Fruit fly (Drosophila melanogaster) whole organism, prepupa: ENCODE results near the gene Ppcs.

Source experiments
- CG11294 ChIP-seq: fragments of 200-800 bp; sonication (Bioruptor generic); IDR thresholded peaks from 2 replicates; pipeline ENCODE4 v1.3.6; 2022; ENCODE audit warnings: missing biosample characterization, missing genetic modification characterization
- CG11762 ChIP-seq: fragments of 200-800 bp; sonication (Bioruptor generic); optimal IDR thresholded peaks from 3 replicates; lab custom pipeline; 2016; ENCODE audit warnings: missing biosample characterization, missing genetic modification characterization; ENCODE audit not compliant: insufficient read depth
- CG15336 ChIP-seq: fragments of 200-800 bp; sonication (Bioruptor generic); IDR thresholded peaks from 2 replicates; pipeline ENCODE4 v1.3.6; 2022; ENCODE audit warnings: missing biosample characterization, missing genetic modification characterization
- CG16779 ChIP-seq: fragments of 200-800 bp; sonication (Bioruptor generic); optimal IDR thresholded peaks from 3 replicates; lab custom pipeline; 2017; ENCODE audit warnings: missing biosample characterization, mild to moderate bottlenecking, missing genetic modification characterization
- CG9139 ChIP-seq: fragments of 200-800 bp; sonication (Bioruptor generic); optimal IDR thresholded peaks from 3 replicates; lab custom pipeline; 2017; ENCODE audit warnings: missing biosample characterization, mild to moderate bottlenecking, missing genetic modification characterization
- Lpt ChIP-seq: fragments of 200-800 bp; sonication (Bioruptor generic); optimal IDR thresholded peaks from 3 replicates; lab custom pipeline; 2016; ENCODE audit warnings: missing biosample characterization, missing genetic modification characterization
- Sox102F ChIP-seq: fragments of 200-800 bp; sonication (Bioruptor generic); optimal IDR thresholded peaks from 2 replicates; lab custom pipeline; 2016; ENCODE audit warnings: missing biosample characterization, mild to moderate bottlenecking, missing genetic modification characterization
- vri ChIP-seq: fragments of 200-800 bp; sonication (Bioruptor generic); optimal IDR thresholded peaks from 3 replicates; lab custom pipeline; 2016; ENCODE audit warnings: missing biosample characterization, mild to moderate bottlenecking, missing genetic modification characterization

- peak; percentile 65 for TF ChIP-seq CG11762 (GFP tag; lab: Kevin White, UChicago)
- TF ChIP-seq CG16779 (tag; lab: Kevin White, UChicago) = peak; percentile 64
- peak; percentile 86 for TF ChIP-seq CG15336
- TF ChIP-seq vri (GFP tag; lab: Kevin White, UChicago) = peak; percentile 79
- peak; percentile 77 for TF ChIP-seq Lpt
- peak; percentile 71 for TF ChIP-seq CG11294 (GFP tag; lab: Robert Waterston, UW)
- peak; percentile 63 for TF ChIP-seq CG9139 (GFP tag; lab: Kevin White, UChicago)
- peak; percentile 87 for TF ChIP-seq Sox102F (GFP tag; lab: Kevin White, UChicago)
Measured at dm6 chr3R:19118505-19119138, 29.1 kb downstream of the Ppcs start.
